Fruit fly (Drosophila melanogaster) whole organism, embryonic: ENCODE measurements around the gene hyd.

ENCODE experiments used
- BEAF-32 ChIP-seq: fragments of 200-800 bp; sonication (Bioruptor generic); optimal IDR thresholded peaks from 3 replicates; lab custom pipeline; 2017; ENCODE audit warnings: missing biosample characterization, missing genetic modification characterization, mild to moderate bottlenecking, moderate library complexity, missing genetic modification reagents
- CG10979 ChIP-seq: fragments of 200-800 bp; sonication (Bioruptor generic); optimal IDR thresholded peaks from 2 replicates; lab custom pipeline; 2018; ENCODE audit warnings: missing biosample characterization, mild to moderate bottlenecking, missing genetic modification characterization, moderate library complexity
- CG11695 ChIP-seq: fragments of 200-800 bp; sonication (Bioruptor generic); IDR thresholded peaks from 3 replicates; pipeline ENCODE4 v1.3.6; 2022; ENCODE audit warnings: missing biosample characterization, missing genetic modification characterization
- CG14014 ChIP-seq: fragments of 200-800 bp; sonication (Bioruptor generic); IDR thresholded peaks from 2 replicates; pipeline ENCODE4 v1.3.6; 2022; ENCODE audit warnings: missing biosample characterization, missing genetic modification characterization
- CG14050 ChIP-seq: fragments of 200-800 bp; sonication (Bioruptor generic); IDR thresholded peaks from 3 replicates; pipeline ENCODE4 v1.3.6; 2022; ENCODE audit warnings: missing biosample characterization, missing genetic modification characterization
- CG1603 ChIP-seq: fragments of 200-800 bp; sonication (Bioruptor generic); optimal IDR thresholded peaks from 2 replicates; lab custom pipeline; 2019; ENCODE audit warnings: missing biosample characterization, mild to moderate bottlenecking, missing genetic modification characterization, moderate library complexity
- CG1647 ChIP-seq: fragments of 200-800 bp; sonication (Bioruptor generic); optimal IDR thresholded peaks from 3 replicates; lab custom pipeline; 2016; ENCODE audit warnings: missing biosample characterization, missing genetic modification characterization
- CG18599 ChIP-seq: fragments of 200-800 bp; sonication (Bioruptor generic); optimal IDR thresholded peaks from 3 replicates; lab custom pipeline; 2017; ENCODE audit warnings: missing biosample characterization, missing genetic modification characterization, mild to moderate bottlenecking, moderate library complexity, missing genetic modification reagents
- CG18764 ChIP-seq: fragments of 200-800 bp; sonication (Bioruptor generic); optimal IDR thresholded peaks from 3 replicates; lab custom pipeline; 2016; ENCODE audit warnings: missing biosample characterization, missing genetic modification characterization
- CG2116 ChIP-seq: fragments of 200-800 bp; sonication (Bioruptor generic); optimal IDR thresholded peaks from 3 replicates; lab custom pipeline; 2018; ENCODE audit warnings: missing biosample characterization, mild to moderate bottlenecking, missing genetic modification characterization
- CG4424 ChIP-seq: fragments of 200-800 bp; sonication (Bioruptor generic); optimal IDR thresholded peaks from 3 replicates; lab custom pipeline; 2016; ENCODE audit warnings: missing biosample characterization, missing genetic modification characterization
- CG4617 ChIP-seq: fragments of 200-800 bp; sonication (Bioruptor generic); optimal IDR thresholded peaks from 3 replicates; lab custom pipeline; 2016; ENCODE audit warnings: missing biosample characterization, missing genetic modification characterization, borderline replicate concordance
- CG5953 ChIP-seq: fragments of 200-800 bp; sonication (Bioruptor generic); IDR thresholded peaks from 2 replicates; pipeline ENCODE4 v1.3.6; 2022; ENCODE audit warnings: missing biosample characterization, missing genetic modification characterization
- CG6683 ChIP-seq: fragments of 200-800 bp; sonication (Bioruptor generic); optimal IDR thresholded peaks from 2 replicates; lab custom pipeline; 2017; ENCODE audit warnings: missing biosample characterization, mild to moderate bottlenecking, missing genetic modification characterization, missing genetic modification reagents
- CG7271 ChIP-seq: fragments of 200-800 bp; sonication (Bioruptor generic); optimal IDR thresholded peaks from 2 replicates; lab custom pipeline; 2018; ENCODE audit warnings: missing biosample characterization, mild to moderate bottlenecking, missing genetic modification characterization, moderate library complexity
- CG8290 ChIP-seq, 3 experiments: fragments of 200-800 bp; sonication (Bioruptor generic); optimal IDR thresholded peaks; 2 replicates each; lab custom pipeline; 2016 to 2019; ENCODE audit warnings: missing biosample characterization in 3 of 3, missing genetic modification characterization in 3 of 3, mild to moderate bottlenecking in 2 of 3, moderate library complexity in 1 of 3
- CG8388 ChIP-seq: fragments of 200-800 bp; sonication (Bioruptor generic); optimal IDR thresholded peaks from 2 replicates; lab custom pipeline; 2019; ENCODE audit warnings: missing biosample characterization, mild to moderate bottlenecking, missing genetic modification characterization, moderate library complexity
- CG8924 ChIP-seq: fragments of 200-800 bp; optimal IDR thresholded peaks from 3 replicates; lab custom pipeline; 2019; ENCODE audit warnings: missing biosample characterization, mild to moderate bottlenecking, missing genetic modification characterization, moderate library complexity
- CG9797 ChIP-seq: fragments of 200-800 bp; sonication (Bioruptor generic); optimal IDR thresholded peaks from 3 replicates; lab custom pipeline; 2018; ENCODE audit warnings: missing biosample characterization, mild to moderate bottlenecking, missing genetic modification characterization
- Chrac-16 ChIP-seq: fragments of 200-800 bp; sonication (Bioruptor generic); optimal IDR thresholded peaks from 3 replicates; lab custom pipeline; 2016; ENCODE audit warnings: missing biosample characterization, missing genetic modification characterization
- Dp ChIP-seq: fragments of 200-800 bp; sonication (Bioruptor generic); optimal IDR thresholded peaks from 2 replicates; lab custom pipeline; 2018; ENCODE audit warnings: missing biosample characterization, mild to moderate bottlenecking, missing genetic modification characterization, moderate library complexity
- E2f2 ChIP-seq: fragments of 200-800 bp; sonication (Bioruptor generic); IDR thresholded peaks from 2 replicates; pipeline ENCODE4 v1.3.6; 2022; ENCODE audit warnings: missing biosample characterization, missing genetic modification characterization
- MBD-R2 ChIP-seq: fragments of 200-800 bp; sonication (Bioruptor generic); IDR thresholded peaks from 2 replicates; pipeline ENCODE4 v1.3.6; 2022; ENCODE audit warnings: missing biosample characterization, missing genetic modification characterization
- MESR4 ChIP-seq: fragments of 200-800 bp; sonication (Bioruptor generic); optimal IDR thresholded peaks from 2 replicates; lab custom pipeline; 2018; ENCODE audit warnings: missing biosample characterization, mild to moderate bottlenecking, missing genetic modification characterization, moderate library complexity
- Mrtf ChIP-seq: fragments of 200-800 bp; sonication (Bioruptor generic); IDR thresholded peaks from 3 replicates; pipeline ENCODE4 v1.3.6; 2022; ENCODE audit warnings: missing biosample characterization, missing genetic modification characterization
- Myb ChIP-seq: fragments of 200-800 bp; sonication (Bioruptor generic); optimal IDR thresholded peaks from 2 replicates; lab custom pipeline; 2016; ENCODE audit warnings: missing biosample characterization, missing genetic modification characterization
- NC2β ChIP-seq: fragments of 200-800 bp; sonication (Bioruptor generic); optimal IDR thresholded peaks from 2 replicates; lab custom pipeline; 2016; ENCODE audit warnings: missing biosample characterization, missing genetic modification characterization
- NFAT ChIP-seq: fragments of 200-800 bp; sonication (Bioruptor generic); IDR thresholded peaks from 2 replicates; pipeline ENCODE4 v1.3.6; 2022; ENCODE audit warnings: missing biosample characterization, missing genetic modification characterization
- Ravus ChIP-seq: fragments of 200-800 bp; sonication (Bioruptor generic); IDR thresholded peaks from 2 replicates; pipeline ENCODE4 v1.3.6; 2022; ENCODE audit warnings: missing biosample characterization, missing genetic modification characterization
- Rx ChIP-seq: fragments of 200-800 bp; sonication (Bioruptor generic); IDR thresholded peaks from 2 replicates; pipeline ENCODE4 v1.3.6; 2022; ENCODE audit warnings: missing biosample characterization, missing genetic modification characterization
- Sry-δ ChIP-seq: fragments of 200-800 bp; sonication (Bioruptor generic); optimal IDR thresholded peaks from 2 replicates; lab custom pipeline; 2016; ENCODE audit warnings: missing biosample characterization, missing genetic modification characterization
- Xbp1 ChIP-seq: fragments of 200-800 bp; sonication (Bioruptor generic); optimal IDR thresholded peaks from 3 replicates; lab custom pipeline; 2016; ENCODE audit warnings: missing biosample characterization, mild to moderate bottlenecking, missing genetic modification characterization
- amos ChIP-seq: fragments of 200-800 bp; sonication (Bioruptor generic); IDR thresholded peaks from 2 replicates; pipeline ENCODE4 v1.3.6; 2022; ENCODE audit warnings: missing biosample characterization, missing genetic modification characterization; ENCODE audit not compliant: partially characterized antibody
- ato ChIP-seq: fragments of 200-800 bp; sonication (Bioruptor generic); IDR thresholded peaks from 2 replicates; pipeline ENCODE4 v1.3.6; 2022; ENCODE audit warnings: missing biosample characterization, missing genetic modification characterization; ENCODE audit not compliant: partially characterized antibody
- az2 ChIP-seq: fragments of 200-800 bp; sonication (Bioruptor generic); optimal IDR thresholded peaks from 3 replicates; lab custom pipeline; 2016; ENCODE audit warnings: missing biosample characterization, missing genetic modification characterization
- bigmax ChIP-seq: fragments of 200-800 bp; sonication (Bioruptor generic); optimal IDR thresholded peaks from 2 replicates; lab custom pipeline; 2018; ENCODE audit warnings: missing biosample characterization, mild to moderate bottlenecking, missing genetic modification characterization
- gfzf ChIP-seq: fragments of 200-800 bp; sonication (Bioruptor generic); optimal IDR thresholded peaks from 2 replicates; lab custom pipeline; 2016; ENCODE audit warnings: missing biosample characterization, mild to moderate bottlenecking, missing genetic modification characterization, moderate library complexity
- hb ChIP-seq: fragments of 200-800 bp; sonication (Bioruptor generic); IDR thresholded peaks from 3 replicates; pipeline ENCODE4 v1.3.6; 2022; ENCODE audit warnings: missing biosample characterization, missing genetic modification characterization; ENCODE audit not compliant: partially characterized antibody
- inv ChIP-seq: fragments of 200-800 bp; sonication (Bioruptor generic); IDR thresholded peaks from 2 replicates; pipeline ENCODE4 v1.3.6; 2022; ENCODE audit warnings: missing biosample characterization, missing genetic modification characterization; ENCODE audit not compliant: partially characterized antibody
- lbe ChIP-seq: fragments of 200-800 bp; sonication (Bioruptor generic); optimal IDR thresholded peaks from 2 replicates; lab custom pipeline; 2016; ENCODE audit warnings: missing biosample characterization, mild to moderate bottlenecking, missing genetic modification characterization
- nom ChIP-seq: fragments of 200-800 bp; sonication (Bioruptor generic); optimal IDR thresholded peaks from 2 replicates; lab custom pipeline; 2017; ENCODE audit warnings: missing biosample characterization, missing genetic modification characterization, mild to moderate bottlenecking, moderate library complexity, missing genetic modification reagents
- pum ChIP-seq: fragments of 200-800 bp; sonication (Bioruptor generic); optimal IDR thresholded peaks from 2 replicates; lab custom pipeline; 2016; ENCODE audit warnings: missing biosample characterization, missing genetic modification characterization
- pzg ChIP-seq: fragments of 200-800 bp; sonication (Bioruptor generic); optimal IDR thresholded peaks from 3 replicates; lab custom pipeline; 2018; ENCODE audit warnings: missing biosample characterization, mild to moderate bottlenecking, missing genetic modification characterization, moderate library complexity
- sens ChIP-seq: fragments of 200-800 bp; sonication (Bioruptor generic); peaks from one replicate; lab custom pipeline; 2016; ENCODE audit warnings: missing biosample characterization, missing genetic modification characterization
- sna ChIP-seq: fragments of 200-800 bp; sonication (Bioruptor generic); IDR thresholded peaks from 2 replicates; pipeline ENCODE4 v1.3.6; 2022; ENCODE audit warnings: missing biosample characterization, missing genetic modification characterization; ENCODE audit not compliant: partially characterized antibody
- vfl ChIP-seq: fragments of 200-800 bp; sonication (Bioruptor generic); optimal IDR thresholded peaks from 2 replicates; lab custom pipeline; 2016; ENCODE audit warnings: missing biosample characterization, missing genetic modification characterization

Gene hyd

dm6 chr3R:9747900-9748663 is 22.7 kb upstream of the hyd start:
- no peak for TF ChIP-seq ato (GFP tag; lab: Robert Waterston, UW)
- TF ChIP-seq sens (GFP tag; lab: Kevin White, UChicago) = peak; percentile 18
- no peak for TF ChIP-seq CG6683 (GFP tag; lab: Kevin White, UChicago)
- TF ChIP-seq Myb (GFP tag; lab: Kevin White, UChicago) = peak; percentile 15
- peak; percentile 85 for TF ChIP-seq gfzf (GFP tag; lab: Kevin White, UChicago)
- peak; percentile 70 for TF ChIP-seq CG4617
- TF ChIP-seq pzg (GFP tag; lab: Kevin White, UChicago) = peak; percentile 50
- TF ChIP-seq Dp = peak; percentile 75
- TF ChIP-seq MESR4 (GFP tag; lab: Kevin White, UChicago) = peak; percentile 60
- peak; percentile 42 for TF ChIP-seq CG9797 (GFP tag; lab: Kevin White, UChicago)
- TF ChIP-seq CG11695 (GFP tag; lab: Robert Waterston, UW) = no peak
- peak; percentile 90 for TF ChIP-seq bigmax (GFP tag; lab: Kevin White, UChicago)
- TF ChIP-seq lbe = no peak
- peak; percentile 15; the same call in 1 of the 2 replicates for TF ChIP-seq MBD-R2 (GFP tag; lab: Robert Waterston, UW)
- peak; percentile 80 for TF ChIP-seq E2f2 (GFP tag; lab: Robert Waterston, UW)
- TF ChIP-seq, all 482 proteins: peak for 11

DNA sequence ATGACTTTTGCATAAGTTTGCCTTT is 22.3 kb upstream of the hyd start, which contains the start of gene PpD3:
TSS of gene PpD3 (plus strand) at position 1 of the 25 bp plus-strand sequence.
- TF ChIP-seq BEAF-32 (GFP tag; lab: Kevin White, UChicago) = peak; percentile 42
- no peak for TF ChIP-seq CG18599

DNA sequence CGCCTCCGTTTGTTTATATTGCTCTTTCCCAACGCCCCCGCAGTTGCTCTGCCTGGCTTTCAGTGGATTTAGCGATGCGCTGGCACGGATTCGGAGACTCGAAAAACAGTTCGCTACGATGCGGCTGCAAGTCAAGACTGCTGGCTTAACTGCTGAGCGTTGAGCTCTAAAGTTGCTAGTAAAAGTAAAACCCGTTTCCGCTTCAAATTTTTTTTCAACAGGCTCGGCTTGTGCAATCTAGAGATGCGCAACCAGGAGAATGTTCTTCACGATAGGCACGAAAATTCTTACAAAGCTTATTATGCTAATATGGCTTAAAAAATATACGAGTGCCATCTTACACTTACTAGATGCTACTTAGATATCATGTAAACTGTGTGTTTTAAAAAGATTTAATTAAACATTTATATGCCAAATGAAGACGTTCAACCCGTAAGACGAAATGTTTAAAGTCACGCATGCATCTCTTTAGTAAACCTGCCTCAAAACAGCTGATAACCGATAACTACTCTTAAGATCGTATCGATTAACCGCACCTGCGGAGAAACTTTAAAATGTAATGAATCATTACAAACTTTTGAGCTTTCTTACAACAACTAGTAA is 22.0 kb upstream of the hyd start, which contains the start of gene CG12948:
TSS of gene CG12948 (minus strand) at position 473 of the 603 bp plus-strand sequence.
- no peak; the same call in 2 of the 3 replicates for TF ChIP-seq CG14050 (GFP tag; lab: Robert Waterston, UW)
- TF ChIP-seq Sry-δ (GFP tag; lab: Kevin White, UChicago) = peak; percentile 83
- peak; percentile 65 for TF ChIP-seq nom
- TF ChIP-seq NC2β (GFP tag; lab: Kevin White, UChicago) = no peak
- no peak for TF ChIP-seq CG5953 (GFP tag; lab: Robert Waterston, UW)
- TF ChIP-seq Mrtf = no peak
- TF ChIP-seq CG1647 (GFP tag; lab: Kevin White, UChicago) = no peak
- peak; percentile 8 for TF ChIP-seq CG8290 (GFP tag; optimal IDR thresholded peaks at IDR 0.05; lab: Kevin White, UChicago)
- no peak for TF ChIP-seq CG8290 (tag; optimal IDR thresholded peaks at IDR 0.05; lab: Kevin White, UChicago)
- peak; percentile 88 for TF ChIP-seq hb (GFP tag; lab: Robert Waterston, UW)
- peak; percentile 57 for TF ChIP-seq CG2116 (GFP tag; lab: Kevin White, UChicago)
- peak; percentile 77 for TF ChIP-seq amos
- TF ChIP-seq CG14014 (GFP tag; lab: Robert Waterston, UW) = peak; percentile 53
- peak; percentile 50 for TF ChIP-seq CG1603 (tag; lab: Kevin White, UChicago)
- peak; percentile 35 for TF ChIP-seq CG10979 (tag; lab: Kevin White, UChicago)
- TF ChIP-seq Ravus (GFP tag; lab: Robert Waterston, UW) = no peak
- peak; percentile 64 for TF ChIP-seq CG8924 (tag; lab: Kevin White, UChicago)
- peak; percentile 39 for TF ChIP-seq vfl (GFP tag; lab: Kevin White, UChicago)
- peak; percentile 36 for TF ChIP-seq Chrac-16 (GFP tag; lab: Kevin White, UChicago)
- peak; percentile 54 for TF ChIP-seq CG4424 (GFP tag; lab: Kevin White, UChicago)
- peak; percentile 55 for TF ChIP-seq Xbp1 (GFP tag; lab: Kevin White, UChicago)
- TF ChIP-seq pum = peak; percentile 16
- no peak for TF ChIP-seq CG18764 (GFP tag; lab: Kevin White, UChicago)
- peak; percentile 5 for TF ChIP-seq CG7271
- peak; percentile 96 for TF ChIP-seq sna (GFP tag; lab: Robert Waterston, UW)
- peak; percentile 3 for TF ChIP-seq az2
- TF ChIP-seq Rx = no peak
- TF ChIP-seq NFAT = peak; percentile 64
- peak; percentile 31 for TF ChIP-seq CG8388
- TF ChIP-seq inv (GFP tag; lab: Robert Waterston, UW) = peak; percentile 81
